Worm (Caenorhabditis elegans): ENCODE measurements around the gene srw-4.

srw-4 gene

DNA sequence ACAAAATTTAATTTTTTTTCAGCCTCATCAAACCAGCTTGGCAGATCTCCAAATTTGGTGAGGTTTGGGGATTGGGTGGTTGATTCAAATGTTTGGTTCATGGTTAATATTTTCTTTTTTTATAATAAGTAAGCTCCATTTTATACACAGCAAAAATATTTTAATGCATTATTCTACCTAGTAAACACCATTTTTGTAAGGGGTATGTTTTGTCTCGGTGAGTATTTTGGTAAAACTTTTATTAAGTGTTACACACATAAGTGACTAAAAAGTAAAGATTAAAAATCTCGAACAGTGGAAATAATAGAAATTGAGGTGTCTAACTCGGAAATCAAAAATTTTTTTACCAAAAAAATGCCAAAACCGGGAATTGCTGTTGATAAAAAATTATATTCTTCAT lies at the start of gene srw-4:
srw-4 (minus strand) TSS at position 101 of the 400 bp plus-strand sequence.
- TF ChIP-seq unc-62 (GFP tag; optimal IDR thresholded peaks at IDR 0.05) = no peak

DNA sequence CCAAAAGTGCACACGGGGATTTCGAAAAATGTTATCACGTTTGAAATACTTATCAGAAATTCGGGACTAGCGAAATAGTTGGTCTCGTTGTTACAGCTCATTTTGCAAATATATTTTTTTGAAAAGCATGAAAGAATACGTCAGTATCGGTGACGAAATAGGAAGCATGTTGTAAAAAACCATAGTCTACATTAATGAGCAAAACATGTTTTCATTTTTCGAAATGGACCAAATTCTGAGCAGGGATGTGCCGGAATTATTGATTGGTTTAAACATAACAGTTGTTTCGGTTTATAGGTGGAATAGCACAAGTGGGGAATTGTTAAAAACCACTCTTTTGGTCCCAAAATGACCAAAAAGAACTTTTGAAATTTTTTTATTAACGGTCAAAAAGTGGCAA lies 45.5 kb upstream of the srw-4 start, which contains the start of gene srh-247:
srh-247 (minus strand) TSS at position 101 of the 400 bp plus-strand sequence.
- TF ChIP-seq unc-62 (GFP tag; optimal IDR thresholded peaks at IDR 0.05) = no peak

DNA sequence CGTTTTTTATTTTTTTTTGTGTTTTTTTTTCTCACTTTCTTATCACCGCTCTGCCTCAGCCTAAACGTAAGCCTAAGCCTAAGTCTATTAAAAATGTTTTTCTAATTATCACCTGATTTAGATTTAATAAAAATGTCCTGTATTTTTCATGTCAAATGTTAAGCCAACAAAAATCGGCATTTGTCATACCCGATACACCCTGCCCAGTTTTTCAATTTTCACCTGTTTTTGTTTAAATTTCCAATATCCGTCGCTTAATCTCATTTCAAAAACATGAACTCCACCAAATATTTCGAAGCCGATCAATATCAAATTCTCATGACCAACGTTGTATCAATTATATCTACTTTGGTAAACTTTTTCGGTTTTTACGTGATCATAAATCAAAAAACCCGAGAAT lies 42.7 kb upstream of the srw-4 start, which contains the start of gene C31B8.1:
C31B8.1 (plus strand) TSS at position 301 of the 400 bp plus-strand sequence.
- TF ChIP-seq unc-62 (GFP tag; optimal IDR thresholded peaks at IDR 0.05) = no peak

DNA sequence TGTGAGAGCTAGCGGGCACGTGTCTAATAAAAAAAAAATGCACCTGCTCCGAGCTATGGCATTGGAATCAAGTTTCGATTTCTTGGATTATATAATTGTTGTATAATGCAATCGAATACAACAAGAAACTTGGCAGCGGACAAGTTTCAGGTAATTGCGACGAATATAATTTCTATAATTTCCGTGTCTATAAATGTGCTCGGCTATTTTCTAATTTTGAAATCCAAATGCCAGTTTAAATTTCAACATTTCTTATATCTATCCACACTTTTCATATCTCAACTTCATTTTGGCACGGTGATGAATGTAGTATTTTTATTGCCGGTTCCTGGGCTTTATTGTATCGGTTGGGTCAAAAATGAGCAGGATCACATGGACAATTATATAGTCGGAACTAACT lies 41.2 kb upstream of the srw-4 start, which contains the start of gene C31B8.16:
C31B8.16 (plus strand) TSS at position 301 of the 400 bp plus-strand sequence.
- no peak for TF ChIP-seq unc-62 (GFP tag; optimal IDR thresholded peaks at IDR 0.05)

DNA sequence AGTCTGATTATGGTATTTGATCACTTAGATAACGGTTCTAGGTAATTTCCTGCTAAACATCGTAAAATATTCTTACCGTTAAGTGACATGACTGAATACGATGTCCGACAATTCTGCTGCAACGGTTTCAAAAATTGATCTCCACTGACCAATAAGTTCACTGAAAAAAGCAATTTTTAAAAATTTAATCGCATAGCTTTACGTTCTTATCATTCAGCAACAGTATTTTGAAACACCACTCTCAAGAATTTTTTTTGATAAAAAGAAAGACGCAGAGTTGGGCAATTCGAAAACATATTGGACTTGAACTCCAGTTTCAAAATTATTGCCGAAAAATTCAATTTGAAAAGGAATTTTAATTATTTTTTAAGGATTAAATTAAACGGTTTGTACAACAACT lies 39.0 kb upstream of the srw-4 start, which contains the start of gene C31B8.12:
C31B8.12 (minus strand) TSS at position 101 of the 400 bp plus-strand sequence.
- no peak for TF ChIP-seq unc-62 (GFP tag; optimal IDR thresholded peaks at IDR 0.05)

DNA sequence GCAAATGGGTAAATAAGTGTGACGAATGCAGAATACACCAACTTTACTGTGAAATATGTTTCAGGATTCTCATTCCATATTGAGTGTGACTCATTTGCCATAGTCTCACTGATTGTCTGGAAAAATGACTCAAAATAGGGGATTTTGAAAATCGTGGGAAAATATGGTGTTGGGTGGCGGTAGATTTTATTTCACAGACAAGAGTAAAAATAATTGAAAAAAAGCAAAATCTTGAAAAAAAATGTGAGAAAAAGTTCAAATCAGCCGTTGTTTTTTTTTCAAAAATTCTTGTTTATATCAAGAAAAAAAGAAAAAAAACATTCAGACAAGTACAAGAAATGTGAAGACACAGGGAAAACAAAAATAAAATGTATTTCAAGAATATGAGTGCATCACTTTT lies 34.0 kb upstream of the srw-4 start, which contains the start of gene srh-38:
srh-38 (minus strand) TSS at position 101 of the 400 bp plus-strand sequence.
- TF ChIP-seq unc-62 (GFP tag; optimal IDR thresholded peaks at IDR 0.05) = no peak

DNA sequence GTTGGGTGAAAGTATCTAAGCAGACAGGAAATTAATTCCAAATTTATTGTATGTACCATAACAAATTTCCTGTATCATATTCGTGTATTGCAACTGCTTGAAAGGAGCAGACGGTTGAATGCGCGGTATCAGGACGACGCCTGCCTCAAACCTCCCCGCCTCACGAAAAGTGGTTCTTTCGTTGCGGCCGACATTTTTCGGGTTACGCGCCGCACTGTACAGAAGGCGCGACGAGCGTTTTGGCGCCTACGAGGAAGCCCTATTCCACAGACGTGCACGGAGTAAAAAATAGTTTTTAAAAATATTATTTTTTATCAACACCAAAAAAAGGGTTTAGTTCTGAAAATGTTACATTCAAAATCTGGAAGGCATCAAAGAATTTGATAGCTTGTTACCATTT lies 31.5 kb upstream of the srw-4 start:
- no peak for TF ChIP-seq unc-62 (GFP tag; optimal IDR thresholded peaks at IDR 0.05)

DNA sequence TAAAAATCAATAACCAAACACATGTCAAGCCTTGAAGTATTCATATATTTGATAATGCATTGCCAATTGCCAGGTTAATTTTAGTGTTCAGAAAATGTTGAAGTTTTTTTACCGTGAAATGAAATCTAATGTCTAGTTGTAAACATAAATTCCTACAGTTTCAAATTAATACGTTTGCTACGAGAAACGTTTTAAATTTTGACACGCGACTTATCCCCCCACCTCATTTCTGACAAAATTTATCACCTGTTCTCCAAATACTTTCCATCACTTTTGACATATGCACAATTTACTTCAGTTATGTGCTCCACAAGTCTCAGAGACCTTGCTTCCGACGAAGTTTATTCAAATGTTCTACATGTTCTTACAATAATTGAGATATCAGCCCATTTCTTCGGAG lies 25.4 kb upstream of the srw-4 start, which contains the start of gene srh-146:
srh-146 (plus strand) TSS at position 301 of the 400 bp plus-strand sequence.
- no peak for TF ChIP-seq unc-62 (GFP tag; optimal IDR thresholded peaks at IDR 0.05)

DNA sequence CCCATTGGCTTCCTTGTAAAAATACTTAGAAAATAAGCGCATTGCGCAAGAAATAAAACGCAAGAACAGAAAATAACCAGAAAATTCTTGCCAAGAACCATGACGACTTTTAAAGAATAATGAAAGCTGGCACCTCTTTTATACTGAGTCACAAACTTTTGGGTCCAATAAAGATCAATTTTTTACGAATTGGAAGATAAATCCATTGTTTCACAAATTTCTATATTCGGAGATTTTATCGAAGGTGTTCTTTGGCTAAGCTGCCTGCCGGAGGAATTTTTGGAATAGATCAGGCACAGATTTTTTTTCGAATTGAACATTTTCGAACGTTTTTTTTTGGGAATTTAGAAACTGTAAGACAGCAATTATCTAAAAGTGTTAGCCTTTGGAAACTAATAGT lies 24.3 kb upstream of the srw-4 start, which contains the start of gene C31B8.9:
C31B8.9 (minus strand) TSS at position 101 of the 400 bp plus-strand sequence.
- no peak for TF ChIP-seq unc-62 (GFP tag; optimal IDR thresholded peaks at IDR 0.05)

DNA sequence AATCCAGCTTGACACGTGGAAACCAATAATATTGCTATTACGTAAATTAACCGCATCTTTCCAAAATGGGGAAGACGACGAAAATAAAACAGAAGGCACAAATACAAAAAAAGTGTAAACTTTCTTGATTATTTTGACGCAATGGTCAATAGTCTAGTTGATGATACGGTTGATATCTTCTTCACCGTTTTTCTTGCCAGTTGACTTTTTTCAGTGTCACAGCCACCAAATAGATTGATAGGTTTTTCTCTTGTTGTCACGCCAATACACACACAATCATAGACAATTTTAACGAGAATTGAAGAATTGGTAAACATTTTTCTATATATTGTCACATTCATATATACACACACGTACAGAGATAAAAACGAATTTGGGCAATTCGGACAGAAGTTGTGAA lies 20.9 kb upstream of the srw-4 start, which contains the start of gene zmp-3:
zmp-3 (minus strand) TSS at position 101 of the 400 bp plus-strand sequence.
- TF ChIP-seq unc-62 (GFP tag; optimal IDR thresholded peaks at IDR 0.05) = no peak

DNA sequence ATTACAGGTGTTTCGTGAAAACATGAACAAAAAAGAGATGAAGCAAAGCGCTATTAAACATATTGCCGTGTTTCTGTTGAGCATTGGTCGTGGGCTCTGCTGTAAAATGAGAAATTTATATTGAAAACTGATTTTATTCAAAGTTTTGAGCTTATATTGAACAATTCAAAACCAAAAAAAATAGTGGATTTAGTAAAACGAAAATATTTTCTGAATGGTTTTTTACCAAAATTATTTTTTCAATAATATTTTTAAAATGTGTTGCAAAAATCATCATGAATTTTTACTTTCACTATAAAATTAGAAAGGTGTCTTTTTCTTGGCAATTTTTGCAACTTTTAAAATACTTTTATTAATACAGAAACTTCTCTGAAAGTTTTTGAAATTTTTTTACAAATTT lies 14.6 kb upstream of the srw-4 start, which contains the start of gene C31B8.7:
C31B8.7 (minus strand) TSS at position 101 of the 400 bp plus-strand sequence.
- TF ChIP-seq unc-62 (GFP tag; optimal IDR thresholded peaks at IDR 0.05) = no peak

DNA sequence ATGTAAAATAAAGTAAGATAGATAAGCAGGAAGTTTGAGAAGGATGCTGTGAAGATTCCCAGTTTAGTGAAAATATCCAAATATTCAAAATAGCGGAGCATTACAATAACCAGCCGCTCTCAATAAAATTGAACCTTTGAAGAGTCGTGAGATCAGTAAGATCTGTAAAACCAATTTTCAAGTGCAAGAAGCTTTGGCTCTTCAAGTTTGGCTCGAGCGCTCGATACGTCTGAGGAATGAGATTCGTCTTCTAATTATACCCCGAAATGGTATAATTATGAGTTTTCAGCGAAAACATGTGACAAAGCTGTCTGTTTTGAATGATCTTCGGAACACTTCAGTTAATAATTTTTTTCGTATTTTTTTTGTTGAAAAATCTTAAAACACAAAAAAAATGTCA lies 11.3 kb upstream of the srw-4 start, which contains the start of gene str-46:
str-46 (minus strand) TSS at position 101 of the 400 bp plus-strand sequence.
- TF ChIP-seq unc-62 (GFP tag; optimal IDR thresholded peaks at IDR 0.05) = no peak

DNA sequence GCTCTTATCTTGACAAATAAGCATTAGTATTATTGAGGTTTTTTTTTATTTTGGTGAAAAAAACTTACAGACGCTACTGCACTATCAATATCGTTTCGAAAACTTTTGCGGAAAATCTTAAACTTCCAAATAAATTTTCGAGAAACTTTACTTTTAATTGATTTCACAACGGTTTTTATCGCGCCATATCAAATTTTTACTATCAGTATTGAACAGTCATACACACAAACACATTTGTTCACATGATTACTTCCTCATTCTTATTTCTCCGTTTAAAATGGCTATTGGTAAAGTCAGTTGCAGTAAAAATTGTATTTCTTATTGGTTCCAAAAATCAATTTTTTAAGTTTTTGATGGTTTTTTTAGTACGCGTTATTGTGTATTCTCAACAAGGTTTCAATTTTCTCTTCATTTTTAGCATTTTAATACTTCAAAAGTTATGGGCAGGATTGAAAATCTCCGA lies 7.6 kb upstream of the srw-4 start, which contains the start of gene pals-32:
pals-32 (plus strand) TSS at position 413 of the 463 bp plus-strand sequence.
- TF ChIP-seq unc-62 (GFP tag; optimal IDR thresholded peaks at IDR 0.05) = no peak

DNA sequence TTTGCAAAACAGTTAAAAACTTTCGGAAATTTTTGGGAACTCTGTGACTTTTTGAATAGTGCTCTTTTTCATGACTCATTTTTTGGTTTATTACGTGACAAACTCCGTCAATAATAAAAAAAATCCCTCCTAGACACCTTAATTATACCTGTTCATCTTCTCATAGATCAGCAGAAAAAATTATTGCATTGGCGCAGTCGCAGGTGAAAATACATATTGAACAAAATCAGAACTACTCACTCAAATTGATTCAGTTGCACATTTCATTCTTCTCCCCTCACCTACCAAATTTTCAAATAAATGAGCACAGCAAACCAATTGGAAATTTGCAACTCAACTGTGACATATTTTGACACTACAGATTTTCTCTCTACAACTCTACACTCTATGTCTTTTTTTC lies 4.4 kb upstream of the srw-4 start, which contains the start of gene srh-127:
srh-127 (plus strand) TSS at position 301 of the 400 bp plus-strand sequence.
- TF ChIP-seq unc-62 (GFP tag; optimal IDR thresholded peaks at IDR 0.05) = no peak

DNA sequence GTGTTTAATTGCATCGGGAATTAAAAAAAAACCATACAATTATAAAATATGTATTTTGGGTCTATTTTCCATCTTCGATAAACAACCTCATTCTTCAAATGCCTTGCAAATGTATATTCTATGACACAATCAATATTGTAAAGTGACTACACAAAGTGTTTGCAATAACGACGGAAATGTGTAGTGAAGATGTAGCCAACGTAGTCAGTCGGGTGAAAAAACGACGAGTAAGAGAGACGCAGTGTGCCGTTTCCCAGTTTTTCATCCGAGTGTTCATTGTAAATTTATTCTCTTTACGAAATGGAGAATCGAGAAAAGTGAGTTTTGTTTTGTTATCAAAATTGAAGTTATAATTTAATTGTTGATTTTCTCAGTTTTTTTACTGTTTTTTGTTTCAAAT lies 3.3 kb upstream of the srw-4 start, which contains the start of gene F37B4.15:
F37B4.15 (plus strand) TSS at position 301 of the 400 bp plus-strand sequence.
- TF ChIP-seq unc-62 (GFP tag; optimal IDR thresholded peaks at IDR 0.05) = no peak

DNA sequence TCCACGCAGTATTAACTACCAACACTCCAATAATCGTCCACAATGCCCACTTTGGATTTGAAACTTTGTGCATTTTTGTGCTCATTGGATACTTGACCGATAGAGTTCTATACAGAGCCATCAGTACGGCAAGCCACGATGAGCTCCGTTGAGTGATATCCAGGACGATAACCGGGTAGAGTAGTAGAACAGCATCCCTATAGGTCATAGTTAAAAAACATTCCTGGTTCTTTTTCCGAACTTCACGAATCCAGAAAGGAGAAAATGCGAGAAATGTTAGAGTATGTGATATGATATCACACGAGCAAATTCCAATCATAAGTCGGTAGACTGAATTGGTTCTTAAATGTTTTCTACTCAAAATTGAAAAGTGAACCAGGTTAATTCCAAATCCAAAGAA lies 316 bp downstream of the srw-4 start:
- no peak for TF ChIP-seq unc-62 (GFP tag; optimal IDR thresholded peaks at IDR 0.05)

DNA sequence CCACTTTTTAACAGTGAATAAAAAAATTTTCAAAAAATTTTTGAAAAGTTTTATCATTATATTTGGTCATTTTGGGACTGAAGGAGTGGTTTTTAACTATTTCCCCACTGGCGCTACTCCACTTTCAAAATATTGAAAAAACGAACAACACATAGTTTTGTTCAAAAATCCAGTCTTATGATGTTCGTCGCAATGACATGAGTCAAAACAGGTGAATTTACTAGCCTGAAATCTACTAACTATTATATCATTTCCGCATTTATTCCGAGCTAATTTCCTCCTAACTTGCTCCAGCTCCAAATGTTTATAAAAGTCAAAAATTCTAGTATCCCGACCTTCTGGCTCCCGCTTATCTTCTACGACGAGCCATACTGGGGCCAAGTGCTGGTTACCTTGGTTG lies 4.2 kb downstream of the srw-4 start, which contains the start of gene sre-24:
sre-24 (plus strand) TSS at position 301 of the 400 bp plus-strand sequence.
- no peak for TF ChIP-seq unc-62 (GFP tag; optimal IDR thresholded peaks at IDR 0.05)
